Fruit fly (Drosophila melanogaster): ENCODE measurements around the gene SelT.

SelT gene

dm6 chr2L:5055528-5055927 lies 44.8 kb downstream of the SelT start:
- TF ChIP-seq Ets96B (tag; optimal IDR thresholded peaks at IDR 0.05) = no peak
- TF ChIP-seq CG6808 (GFP tag; optimal IDR thresholded peaks at IDR 0.05) = no peak
- TF ChIP-seq svp (GFP tag) = no peak
- no peak for TF ChIP-seq CG6276 (GFP tag; optimal IDR thresholded peaks at IDR 0.05)
- TF ChIP-seq lz (GFP tag; optimal IDR thresholded peaks at IDR 0.05) = no peak
- TF ChIP-seq CG34406 (GFP tag; optimal IDR thresholded peaks at IDR 0.05) = no peak
- no peak for TF ChIP-seq Smox (GFP tag; optimal IDR thresholded peaks at IDR 0.05)
- TF ChIP-seq CG3919 (GFP tag; optimal IDR thresholded peaks at IDR 0.05) = no peak
- TF ChIP-seq Sox15 (GFP tag; optimal IDR thresholded peaks at IDR 0.05) = no peak
- TF ChIP-seq Hr4 (GFP tag; optimal IDR thresholded peaks at IDR 0.05) = no peak
- TF ChIP-seq CG11762 (GFP tag; optimal IDR thresholded peaks at IDR 0.05; ENCODE audit: insufficient read depth) = no peak
- no peak for TF ChIP-seq Ets21C (GFP tag; optimal IDR thresholded peaks at IDR 0.05)
- TF ChIP-seq CG10669 (GFP tag; optimal IDR thresholded peaks at IDR 0.05) = no peak
- no peak for TF ChIP-seq vri (GFP tag; optimal IDR thresholded peaks at IDR 0.05)
- no peak for TF ChIP-seq cyc (GFP tag; optimal IDR thresholded peaks at IDR 0.05)
- TF ChIP-seq Eip78C (GFP tag) = no peak
- TF ChIP-seq Hr38 (GFP tag; optimal IDR thresholded peaks at IDR 0.05) = no peak
- no peak for TF ChIP-seq Sox102F (GFP tag; optimal IDR thresholded peaks at IDR 0.05)

dm6 chr2L:5058094-5058493 lies 47.4 kb downstream of the SelT start, which contains the start of gene Nepl3:
TSS of gene Nepl3 (minus strand) at chr2L:5058248.
- TF ChIP-seq topi (GFP tag; optimal IDR thresholded peaks at IDR 0.05) (no peak), Eip78C (GFP tag) (peak; percentile 24), CG9139 (GFP tag; optimal IDR thresholded peaks at IDR 0.05) (no peak)

- TF ChIP-seq CG16779 (tag; optimal IDR thresholded peaks at IDR 0.05) (no peak), achi (GFP tag; optimal IDR thresholded peaks at IDR 0.05) (peak; percentile 48), CG15336 (GFP tag; IDR thresholded peaks at IDR 0.05) (0 out of 2 replicates have a peak, but pooled peaks have one; percentile 19), CG1621 (tag; optimal IDR thresholded peaks at IDR 0.05) (no peak), Gug (GFP tag; IDR thresholded peaks at IDR 0.05) (0 out of 2 replicates have a peak, but pooled peaks have one; percentile 12), Lpt (GFP tag; optimal IDR thresholded peaks at IDR 0.05) (no peak), Hr4 (GFP tag; optimal IDR thresholded peaks at IDR 0.05) (peak; percentile 54), acj6 (GFP tag; optimal IDR thresholded peaks at IDR 0.05) (peak; percentile 61), CG6808 (GFP tag; optimal IDR thresholded peaks at IDR 0.05) (no peak), vri (GFP tag; optimal IDR thresholded peaks at IDR 0.05) (no peak), fd85E (GFP tag; optimal IDR thresholded peaks at IDR 0.05) (no peak), CG3919 (GFP tag; optimal IDR thresholded peaks at IDR 0.05) (peak; percentile 44), fd59A (GFP tag; optimal IDR thresholded peaks at IDR 0.05) (peak; percentile 21), CG11902 (GFP tag; optimal IDR thresholded peaks at IDR 0.05) (peak; percentile 0), net (GFP tag; optimal IDR thresholded peaks at IDR 0.05) (peak; percentile 37), fkh (GFP tag; optimal IDR thresholded peaks at IDR 0.05) (peak; percentile 4), CG6276 (GFP tag; optimal IDR thresholded peaks at IDR 0.05) (no peak), Sox102F (GFP tag; optimal IDR thresholded peaks at IDR 0.05) (no peak), CG8632 (GFP tag; optimal IDR thresholded peaks at IDR 0.05) (peak; percentile 46), dac (GFP tag; optimal IDR thresholded peaks at IDR 0.05) (no peak), cyc (GFP tag; optimal IDR thresholded peaks at IDR 0.05) (peak; percentile 38), Sox14 (GFP tag; optimal IDR thresholded peaks at IDR 0.05) (peak; percentile 74), CG4318 (GFP tag; optimal IDR thresholded peaks at IDR 0.05) (no peak), spab (GFP tag; optimal IDR thresholded peaks at IDR 0.05) (no peak), Hr39 (GFP tag; optimal IDR thresholded peaks at IDR 0.05) (peak; percentile 45), lz (GFP tag; optimal IDR thresholded peaks at IDR 0.05) (peak; percentile 66), CG6163 (GFP tag; IDR thresholded peaks at IDR 0.05) (no peak), CG11762 (GFP tag; optimal IDR thresholded peaks at IDR 0.05; ENCODE audit: insufficient read depth) (no peak), Sox15 (GFP tag; optimal IDR thresholded peaks at IDR 0.05) (peak; percentile 19), pdm3 (GFP tag; optimal IDR thresholded peaks at IDR 0.05) (no peak), salr (GFP tag; optimal IDR thresholded peaks at IDR 0.05) (no peak), CG34406 (GFP tag; optimal IDR thresholded peaks at IDR 0.05) (peak; percentile 39), Met (GFP tag; optimal IDR thresholded peaks at IDR 0.05) (no peak), CG8319 (GFP tag; optimal IDR thresholded peaks at IDR 0.05) (peak; percentile 16), eg (GFP tag; IDR thresholded peaks at IDR 0.05) (peak; percentile 36; the same call in 1 of the 3 replicates), CG6792 (GFP tag; optimal IDR thresholded peaks at IDR 0.05) (peak; percentile 48), Smox (GFP tag; optimal IDR thresholded peaks at IDR 0.05) (no peak), CG3032 (tag; optimal IDR thresholded peaks at IDR 0.05) (peak; percentile 54)
Measured at dm6 chr2L:5059645-5060254, 49.0 kb downstream of the SelT start, which contains the start of gene Rpn11. TSS of gene Rpn11 (minus strand) at chr2L:5059790.

Measured in whole organism, prepupa.